Worm (Caenorhabditis elegans) whole organism, L2 larva: ENCODE results near the gene gst-29.

Experiments
- C34F6.9 ChIP-seq: fragments of 150-350 bp; optimal IDR thresholded peaks from 2 replicates; lab custom pipeline; 2014; ENCODE audit warnings: missing biosample characterization, missing genetic modification characterization
- F13H6.1 ChIP-seq: sonication (generic microtip); optimal IDR thresholded peaks from 2 replicates; lab custom pipeline; 2016; ENCODE audit warnings: missing genetic modification characterization, missing compliant biosample characterization
- Y55F3AM.14 ChIP-seq: fragments of 200-800 bp; sonication (Bioruptor generic); optimal IDR thresholded peaks from 2 replicates; lab custom pipeline; 2018; ENCODE audit warnings: mild to moderate bottlenecking, missing genetic modification characterization, missing compliant biosample characterization
- ZK546.5 ChIP-seq: sonication (generic microtip); optimal IDR thresholded peaks from 2 replicates; lab custom pipeline; 2017; ENCODE audit warnings: missing biosample characterization, missing genetic modification characterization
- alr-1 ChIP-seq: fragments of 150-350 bp; optimal IDR thresholded peaks from 2 replicates; lab custom pipeline; 2014; ENCODE audit warnings: missing biosample characterization, missing genetic modification characterization
- aly-2 ChIP-seq: fragments of 150-350 bp; optimal IDR thresholded peaks from 2 replicates; lab custom pipeline; 2014; ENCODE audit warnings: missing biosample characterization, missing genetic modification characterization
- blmp-1 ChIP-seq: sonication (generic microtip); optimal IDR thresholded peaks from 2 replicates; lab custom pipeline; 2017; ENCODE audit warnings: missing genetic modification characterization, mild to moderate bottlenecking, missing compliant biosample characterization, antibody characterized with exemption, moderate library complexity; ENCODE audit not compliant: insufficient read depth
- ceh-16 ChIP-seq: fragments of 150-350 bp; optimal IDR thresholded peaks from 2 replicates; lab custom pipeline; 2014; ENCODE audit warnings: missing biosample characterization, missing genetic modification characterization
- ceh-82 ChIP-seq: fragments of 150-350 bp; optimal IDR thresholded peaks from 2 replicates; lab custom pipeline; 2014; ENCODE audit warnings: missing biosample characterization, missing genetic modification characterization
- crh-2 ChIP-seq: sonication (generic microtip); optimal IDR thresholded peaks from 2 replicates; lab custom pipeline; 2017; ENCODE audit warnings: missing biosample characterization, missing genetic modification characterization
- dmd-4 ChIP-seq: sonication (generic microtip); optimal IDR thresholded peaks from 2 replicates; lab custom pipeline; 2017; ENCODE audit warnings: missing biosample characterization, missing genetic modification characterization
- egl-27 ChIP-seq: sonication (generic microtip); optimal IDR thresholded peaks from 3 replicates; lab custom pipeline; 2017; ENCODE audit warnings: missing biosample characterization, missing genetic modification reagents, missing genetic modification characterization
- elt-1 ChIP-seq: fragments of 150-350 bp; optimal IDR thresholded peaks from 2 replicates; lab custom pipeline; 2014; ENCODE audit warnings: missing biosample characterization, missing genetic modification characterization
- elt-3 ChIP-seq: sonication (generic microtip); optimal IDR thresholded peaks from 2 replicates; lab custom pipeline; 2017; ENCODE audit warnings: missing biosample characterization, missing genetic modification characterization
- fos-1 ChIP-seq: fragments of 150-350 bp; optimal IDR thresholded peaks from 2 replicates; lab custom pipeline; 2014; ENCODE audit warnings: missing biosample characterization, missing genetic modification characterization
- gmeb-1 ChIP-seq: fragments of 150-350 bp; optimal IDR thresholded peaks from 2 replicates; lab custom pipeline; 2014; ENCODE audit warnings: missing biosample characterization, missing genetic modification characterization
- lin-11 ChIP-seq: fragments of 150-350 bp; sonication (generic microtip); optimal IDR thresholded peaks from 2 replicates; lab custom pipeline; 2014; ENCODE audit warnings: missing biosample characterization, missing genetic modification characterization, inconsistent platforms, mixed read lengths
- lin-13 ChIP-seq: fragments of 150-350 bp; optimal IDR thresholded peaks from 2 replicates; lab custom pipeline; 2014; ENCODE audit warnings: missing biosample characterization, missing genetic modification reagents, missing genetic modification characterization
- lin-39 ChIP-seq: fragments of 150-350 bp; optimal IDR thresholded peaks from 2 replicates; lab custom pipeline; 2014; ENCODE audit warnings: missing biosample characterization, missing genetic modification reagents, missing genetic modification characterization
- lsy-2 ChIP-seq, 2 experiments: fragments of 150-350 bp in 1 of 2; sonication (generic microtip) in 1 of 2; optimal IDR thresholded peaks; 2 replicates each; lab custom pipeline; 2014 to 2017; ENCODE audit warnings: missing biosample characterization in 2 of 2, missing genetic modification characterization in 2 of 2
- mab-5 ChIP-seq: fragments of 150-350 bp; optimal IDR thresholded peaks from 2 replicates; lab custom pipeline; 2014; ENCODE audit warnings: missing biosample characterization, missing genetic modification characterization
- mbf-1 ChIP-seq: sonication (generic microtip); optimal IDR thresholded peaks from 2 replicates; lab custom pipeline; 2017; ENCODE audit warnings: missing biosample characterization, missing genetic modification characterization
- mdl-1 ChIP-seq, 2 experiments: fragments of 150-350 bp in 1 of 2; sonication (generic microtip) in 1 of 2; optimal IDR thresholded peaks; 2 replicates each; lab custom pipeline; 2017; ENCODE audit warnings: missing biosample characterization in 2 of 2, missing genetic modification characterization in 2 of 2
- nhr-10 ChIP-seq: sonication (generic microtip); optimal IDR thresholded peaks from 2 replicates; lab custom pipeline; 2017; ENCODE audit warnings: missing biosample characterization, missing genetic modification characterization
- nhr-11 ChIP-seq: fragments of 150-350 bp; optimal IDR thresholded peaks from 2 replicates; lab custom pipeline; 2014; ENCODE audit warnings: missing biosample characterization, missing genetic modification characterization
- nhr-12 ChIP-seq: fragments of 150-350 bp; optimal IDR thresholded peaks from 2 replicates; lab custom pipeline; 2014; ENCODE audit warnings: missing biosample characterization, missing genetic modification characterization
- nhr-129 ChIP-seq: fragments of 150-350 bp; optimal IDR thresholded peaks from 2 replicates; lab custom pipeline; 2014; ENCODE audit warnings: missing biosample characterization, missing genetic modification characterization
- nhr-23 ChIP-seq: fragments of 150-350 bp; optimal IDR thresholded peaks from 2 replicates; lab custom pipeline; 2014; ENCODE audit warnings: missing biosample characterization, missing genetic modification reagents, missing genetic modification characterization
- nhr-237 ChIP-seq: fragments of 150-350 bp; optimal IDR thresholded peaks from 2 replicates; lab custom pipeline; 2014; ENCODE audit warnings: missing biosample characterization, missing genetic modification characterization
- nhr-77 ChIP-seq: fragments of 150-350 bp; optimal IDR thresholded peaks from 2 replicates; lab custom pipeline; 2014; ENCODE audit warnings: missing biosample characterization, missing genetic modification characterization
- peb-1 ChIP-seq: fragments of 150-350 bp; optimal IDR thresholded peaks from 2 replicates; lab custom pipeline; 2014; ENCODE audit warnings: missing biosample characterization, missing genetic modification characterization
- sem-4 ChIP-seq: fragments of 150-350 bp; optimal IDR thresholded peaks from 2 replicates; lab custom pipeline; 2014; ENCODE audit warnings: missing biosample characterization, missing genetic modification reagents, missing genetic modification characterization
- skn-1 ChIP-seq: sonication (generic microtip); optimal IDR thresholded peaks from 2 replicates; lab custom pipeline; 2017; ENCODE audit warnings: missing biosample characterization, missing genetic modification characterization
- sma-3 ChIP-seq: sonication (generic microtip); optimal IDR thresholded peaks from 2 replicates; lab custom pipeline; 2016; ENCODE audit warnings: missing genetic modification reagents, missing genetic modification characterization, missing compliant biosample characterization
- sma-9 ChIP-seq, 2 experiments: fragments of 150-350 bp in 1 of 2; sonication (generic microtip) in 1 of 2; optimal IDR thresholded peaks; 2 replicates each; lab custom pipeline; 2014 to 2016; ENCODE audit warnings: missing genetic modification characterization in 2 of 2, mild to moderate bottlenecking in 1 of 2, missing biosample characterization in 1 of 2, missing compliant biosample characterization in 1 of 2, missing genetic modification reagents in 1 of 2, moderate library complexity in 1 of 2
- unc-39 ChIP-seq: fragments of 150-350 bp; optimal IDR thresholded peaks from 2 replicates; lab custom pipeline; 2014; ENCODE audit warnings: missing biosample characterization, missing genetic modification characterization
- unc-62 ChIP-seq: fragments of 150-350 bp; optimal IDR thresholded peaks from 2 replicates; lab custom pipeline; 2014; ENCODE audit warnings: missing biosample characterization, missing genetic modification reagents, missing genetic modification characterization
- zag-1 ChIP-seq: fragments of 150-350 bp; optimal IDR thresholded peaks from 2 replicates; lab custom pipeline; 2014; ENCODE audit warnings: missing biosample characterization, missing genetic modification characterization
- ztf-1 ChIP-seq: fragments of 200-800 bp; sonication (Bioruptor generic); conservative IDR thresholded peaks from 2 replicates; pipeline ENCODE4 v1.3.6; 2022; ENCODE audit warnings: missing genetic modification characterization, missing compliant biosample characterization
- ztf-4 ChIP-seq: fragments of 150-350 bp; optimal IDR thresholded peaks from 2 replicates; lab custom pipeline; 2014; ENCODE audit warnings: missing biosample characterization, missing genetic modification characterization

Gene gst-29

DNA sequence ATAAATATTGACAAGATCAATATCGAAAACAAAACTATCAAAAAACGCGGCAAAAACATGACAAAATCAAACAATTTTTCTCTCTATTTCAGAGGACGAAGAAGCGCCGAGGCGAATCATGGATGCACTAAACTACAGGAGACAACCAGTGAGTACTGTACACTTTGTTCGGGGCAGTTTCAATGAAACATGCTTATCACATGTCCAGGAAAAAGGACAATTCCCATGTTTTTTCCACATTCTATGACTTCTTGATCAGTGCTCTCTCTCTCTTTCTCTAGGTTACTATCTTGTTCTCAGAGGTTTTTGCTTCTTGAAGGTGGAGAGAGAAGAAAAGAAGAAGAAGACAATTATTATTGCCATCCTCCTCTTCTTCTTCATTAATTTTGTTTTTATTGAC lies 27.8 kb upstream of the gst-29 start:
- peak; percentile 42 for TF ChIP-seq sma-9 (GFP tag; optimal IDR thresholded peaks at IDR 0.05; lab: Kevin White, UChicago)
- no peak for TF ChIP-seq sma-9 (tag; optimal IDR thresholded peaks at IDR 0.05; lab: Kevin White, UChicago)
- TF ChIP-seq sem-4 (tag; lab: Kevin White, UChicago) = no peak
- TF ChIP-seq Y55F3AM.14 (GFP tag; lab: Kevin White, UChicago) = no peak
- no peak for TF ChIP-seq ceh-82 (tag; lab: Kevin White, UChicago)
- no peak for TF ChIP-seq elt-1 (tag; lab: Kevin White, UChicago)
- no peak for TF ChIP-seq alr-1 (tag; lab: Kevin White, UChicago)
- TF ChIP-seq unc-39 (tag; lab: Kevin White, UChicago) = no peak
- no peak for TF ChIP-seq nhr-11 (tag; lab: Kevin White, UChicago)
- TF ChIP-seq fos-1 (tag; lab: Kevin White, UChicago) = peak; percentile 35
- no peak for TF ChIP-seq F13H6.1 (tag; lab: Kevin White, UChicago)
- TF ChIP-seq nhr-10 (tag; lab: Kevin White, UChicago) = no peak
- no peak for TF ChIP-seq elt-3
- no peak for TF ChIP-seq lin-11 (tag; lab: Kevin White, UChicago)
- TF ChIP-seq mdl-1 (tag; optimal IDR thresholded peaks at IDR 0.05; lab: Kevin White, UChicago) = no peak
- no peak for TF ChIP-seq egl-27 (tag; lab: Kevin White, UChicago)
- no peak for TF ChIP-seq ZK546.5 (tag; lab: Kevin White, UChicago)
- TF ChIP-seq crh-2 (tag; lab: Kevin White, UChicago) = no peak
- TF ChIP-seq nhr-129 (tag; lab: Kevin White, UChicago) = peak; percentile 12
- TF ChIP-seq ceh-16 (tag; lab: Kevin White, UChicago) = no peak
- TF ChIP-seq dmd-4 (tag; lab: Kevin White, UChicago) = no peak
- TF ChIP-seq blmp-1 (tag; lab: Kevin White, UChicago) = no peak
- no peak for TF ChIP-seq ztf-4 (tag; lab: Kevin White, UChicago)

DNA sequence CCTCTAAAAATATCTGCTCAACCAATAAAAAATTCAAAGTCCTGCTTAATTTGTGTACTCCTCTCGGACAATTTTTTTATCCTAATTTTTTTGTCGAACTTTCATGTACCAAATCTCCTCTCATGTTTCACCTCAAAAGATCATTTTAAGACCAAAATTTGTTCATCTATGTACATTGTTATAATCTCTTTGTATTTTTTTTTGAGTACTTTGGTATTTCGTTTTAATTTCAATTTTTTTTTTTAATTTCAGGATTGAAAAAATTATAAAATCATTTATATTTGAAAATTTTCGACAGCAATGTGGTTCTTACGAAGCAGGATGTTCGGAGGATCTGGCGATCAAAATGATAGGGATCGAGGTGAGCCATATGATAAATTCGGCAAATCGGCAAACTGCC lies 26.8 kb upstream of the gst-29 start, which contains the start of gene spsb-1:
Gene spsb-1, plus strand, starts transcription at position 301 of the 400 bp plus-strand sequence.
- TF ChIP-seq Y55F3AM.14 (GFP tag; lab: Kevin White, UChicago) = no peak
- TF ChIP-seq alr-1 (tag; lab: Kevin White, UChicago) = no peak
- no peak for TF ChIP-seq nhr-10 (tag; lab: Kevin White, UChicago)
- no peak for TF ChIP-seq nhr-77

DNA sequence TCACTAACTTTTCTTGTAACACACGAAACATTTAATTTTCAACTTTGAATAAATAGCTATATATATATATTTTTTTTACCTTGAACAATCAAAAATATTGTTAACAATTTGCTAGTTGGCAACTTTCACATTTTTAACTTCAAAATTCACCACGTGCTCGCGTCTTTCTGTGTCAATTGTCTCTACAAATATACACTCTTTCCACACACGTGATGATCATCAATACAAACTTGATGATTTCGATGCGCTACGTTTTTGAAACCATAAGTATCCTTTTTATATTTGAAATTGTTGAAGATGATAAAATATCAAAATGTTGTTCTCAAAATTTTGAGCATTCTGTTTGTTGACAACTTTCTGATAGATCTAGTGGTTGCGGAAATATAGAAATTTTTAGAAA lies 25.7 kb upstream of the gst-29 start:
- peak; percentile 31 for TF ChIP-seq nhr-129 (tag; lab: Kevin White, UChicago)
- no peak for TF ChIP-seq dmd-4 (tag; lab: Kevin White, UChicago)

DNA sequence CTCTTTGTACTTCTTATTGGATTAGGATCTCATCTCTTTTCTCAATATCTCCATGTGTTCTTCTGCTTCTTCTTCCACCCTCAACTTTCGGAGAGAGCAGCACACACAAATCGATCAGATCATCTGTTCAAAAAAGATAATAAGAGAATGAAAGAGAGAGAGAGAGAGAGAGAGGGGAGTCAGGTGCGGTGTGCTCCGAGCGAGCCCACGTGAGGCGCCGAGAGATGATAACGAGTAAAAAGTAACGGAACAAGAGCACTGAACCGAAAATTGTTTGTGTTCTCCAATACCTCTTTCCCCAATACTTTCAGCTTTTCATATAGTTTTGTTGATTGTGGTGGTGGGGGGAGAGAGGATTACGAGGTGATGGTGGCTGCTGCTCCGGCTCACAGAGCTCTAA lies 24.3 kb upstream of the gst-29 start:
- TF ChIP-seq nhr-11 (tag; lab: Kevin White, UChicago) = no peak
- TF ChIP-seq F13H6.1 (tag; lab: Kevin White, UChicago) = peak; percentile 66
- TF ChIP-seq nhr-237 (tag; lab: Kevin White, UChicago) = no peak
- TF ChIP-seq unc-62 (GFP tag; lab: Kevin White, UChicago) = no peak
- TF ChIP-seq lin-39 = no peak
- no peak for TF ChIP-seq blmp-1 (tag; lab: Kevin White, UChicago)
- no peak for TF ChIP-seq aly-2 (tag; lab: Kevin White, UChicago)
- TF ChIP-seq nhr-129 (tag; lab: Kevin White, UChicago) = peak; percentile 44
- no peak for TF ChIP-seq mab-5
- no peak for TF ChIP-seq zag-1
- TF ChIP-seq unc-39 (tag; lab: Kevin White, UChicago) = no peak
- TF ChIP-seq nhr-23 = no peak
- TF ChIP-seq gmeb-1 (tag; lab: Kevin White, UChicago) = no peak
- no peak for TF ChIP-seq egl-27 (tag; lab: Kevin White, UChicago)
- no peak for TF ChIP-seq elt-1 (tag; lab: Kevin White, UChicago)
- peak; percentile 27 for TF ChIP-seq sma-3 (GFP tag; lab: Kevin White, UChicago)
- no peak for TF ChIP-seq nhr-10 (tag; lab: Kevin White, UChicago)
- TF ChIP-seq ztf-1 = no peak
- no peak for TF ChIP-seq alr-1 (tag; lab: Kevin White, UChicago)
- TF ChIP-seq skn-1 = no peak
- no peak for TF ChIP-seq peb-1 (tag; lab: Kevin White, UChicago)
- peak in 1 of 2 experiments; percentile 79 for TF ChIP-seq mdl-1 (tag; optimal IDR thresholded peaks at IDR 0.05; lab: Kevin White, UChicago)
- no peak for TF ChIP-seq mbf-1 (tag; lab: Kevin White, UChicago)
- peak; percentile 93 for TF ChIP-seq sma-9 (GFP tag; optimal IDR thresholded peaks at IDR 0.05; lab: Kevin White, UChicago)
- no peak for TF ChIP-seq sma-9 (tag; optimal IDR thresholded peaks at IDR 0.05; lab: Kevin White, UChicago)
- peak; percentile 72 for TF ChIP-seq C34F6.9 (tag; lab: Kevin White, UChicago)
- no peak for TF ChIP-seq nhr-12 (tag; lab: Kevin White, UChicago)
- peak; percentile 56 for TF ChIP-seq fos-1 (tag; lab: Kevin White, UChicago)
- peak in 1 of 2 experiments; percentile 53 for TF ChIP-seq lsy-2 (tag; optimal IDR thresholded peaks at IDR 0.05; lab: Kevin White, UChicago)
- peak; percentile 23 for TF ChIP-seq lin-13
- TF ChIP-seq ztf-4 (tag; lab: Kevin White, UChicago) = peak; percentile 44
- TF ChIP-seq lin-11 (tag; lab: Kevin White, UChicago) = peak; percentile 40
- peak; percentile 59 for TF ChIP-seq crh-2 (tag; lab: Kevin White, UChicago)
- TF ChIP-seq nhr-77 = no peak
- TF ChIP-seq Y55F3AM.14 (GFP tag; lab: Kevin White, UChicago) = no peak
